Worm (Caenorhabditis elegans): ENCODE data around the gene gpcp-1.
A peak's percentile ranks its signal among the peaks of the same experiment; 100 is the strongest.

Gene gpcp-1

DNA sequence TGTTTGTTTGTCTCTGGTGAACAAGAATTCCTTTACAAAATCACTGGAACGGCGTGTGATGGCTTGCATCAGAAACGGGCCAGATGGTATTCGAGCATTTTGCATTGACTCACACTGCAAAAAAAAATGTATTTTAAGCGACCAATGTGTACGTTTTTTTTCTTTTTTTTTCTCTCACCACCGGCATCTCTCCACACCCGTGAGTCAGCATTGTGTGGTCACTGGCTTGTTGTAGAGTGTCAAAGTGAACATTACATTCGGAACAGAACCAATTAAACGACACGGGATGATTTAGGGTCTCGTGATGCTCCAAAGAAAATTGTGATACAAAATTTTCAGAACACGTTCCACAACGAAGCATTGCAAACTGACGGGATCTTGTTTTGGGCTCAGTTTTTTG is 8.9 kb downstream of the gpcp-1 start (continued):
- TF ChIP-seq nhr-41 (GFP tag; IDR thresholded peaks at IDR 0.05), result no peak
- no peak for TF ChIP-seq zag-1 (tag; optimal IDR thresholded peaks at IDR 0.05)
- no peak for TF ChIP-seq skn-1 (tag; optimal IDR thresholded peaks at IDR 0.05)
- TF ChIP-seq hlh-30 (tag; optimal IDR thresholded peaks at IDR 0.05; ENCODE audit: insufficient read depth), result peak; percentile 72
- TF ChIP-seq T20F7.1 (GFP tag; optimal IDR thresholded peaks at IDR 0.05), result no peak
- no peak for TF ChIP-seq dmd-9 (GFP tag; IDR thresholded peaks at IDR 0.05)
- TF ChIP-seq madf-9 (GFP tag; conservative IDR thresholded peaks at IDR 0.05), result no peak
- no peak for TF ChIP-seq nhr-76 (tag; optimal IDR thresholded peaks at IDR 0.05)
- TF ChIP-seq F37D6.2 (tag; optimal IDR thresholded peaks at IDR 0.05), result no peak
- TF ChIP-seq attf-4 (tag; optimal IDR thresholded peaks at IDR 0.05), result no peak
- no peak for TF ChIP-seq arid-1 (GFP tag; conservative IDR thresholded peaks at IDR 0.05)
- TF ChIP-seq snpc-4 (tag; optimal IDR thresholded peaks at IDR 0.05), result no peak
- no peak for TF ChIP-seq zfp-3 (GFP tag; conservative IDR thresholded peaks at IDR 0.05)
- TF ChIP-seq ZK546.5 (tag; optimal IDR thresholded peaks at IDR 0.05), result no peak
- no peak for TF ChIP-seq dpl-1 (GFP tag; optimal IDR thresholded peaks at IDR 0.05)
- no peak for TF ChIP-seq php-3 (GFP tag; IDR thresholded peaks at IDR 0.05)
- no peak for TF ChIP-seq ces-1 (GFP tag; optimal IDR thresholded peaks at IDR 0.05)
- no peak for TF ChIP-seq Y75B8A.6 (GFP tag; IDR thresholded peaks at IDR 0.05)
- TF ChIP-seq unc-39 (tag; optimal IDR thresholded peaks at IDR 0.05), result no peak
- TF ChIP-seq mxl-2 (GFP tag; conservative IDR thresholded peaks at IDR 0.05), result no peak
- TF ChIP-seq Y5F2A.4 (GFP tag; optimal IDR thresholded peaks at IDR 0.05), result no peak
- no peak for TF ChIP-seq dmd-6 (GFP tag; IDR thresholded peaks at IDR 0.05)
- no peak for TF ChIP-seq egl-43 (GFP tag; IDR thresholded peaks at IDR 0.05)
- TF ChIP-seq D1046.2 (GFP tag; IDR thresholded peaks at IDR 0.05), result no peak
- no peak for TF ChIP-seq egl-27 (tag; optimal IDR thresholded peaks at IDR 0.05)
- no peak for TF ChIP-seq unc-130 (GFP tag; optimal IDR thresholded peaks at IDR 0.05)
- no peak for TF ChIP-seq dmd-8 (GFP tag; IDR thresholded peaks at IDR 0.05)
- no peak for TF ChIP-seq nhr-25 (tag; optimal IDR thresholded peaks at IDR 0.05; ENCODE audit: borderline replicate concordance, insufficient read depth)
- TF ChIP-seq nhr-48 (tag; optimal IDR thresholded peaks at IDR 0.05), result no peak
- no peak for TF ChIP-seq hmg-1.1 (GFP tag; IDR thresholded peaks at IDR 0.05)
- TF ChIP-seq mdl-1 (tag; optimal IDR thresholded peaks at IDR 0.05), result no peak
- TF ChIP-seq lin-39 (tag; optimal IDR thresholded peaks at IDR 0.05), result no peak
- TF ChIP-seq ceh-20 (GFP tag; IDR thresholded peaks at IDR 0.05), result no peak
- no peak for TF ChIP-seq sdz-12 (GFP tag; optimal IDR thresholded peaks at IDR 0.05)
- no peak for TF ChIP-seq lin-15B (tag; optimal IDR thresholded peaks at IDR 0.05)
- TF ChIP-seq daf-16 (GFP tag; optimal IDR thresholded peaks at IDR 0.05), result no peak
- TF ChIP-seq daf-16 (tag; optimal IDR thresholded peaks at IDR 0.05), result no peak
- peak; percentile 63 for TF ChIP-seq mes-2 (tag; optimal IDR thresholded peaks at IDR 0.05; ENCODE audit: poor library complexity, severe bottlenecking)
- TF ChIP-seq duxl-1 (tag; optimal IDR thresholded peaks at IDR 0.05; ENCODE audit: poor library complexity), result no peak
- no peak for TF ChIP-seq lin-29 (GFP tag; IDR thresholded peaks at IDR 0.05)
- TF ChIP-seq hlh-11 (tag; optimal IDR thresholded peaks at IDR 0.05), result peak; percentile 37
- no peak for TF ChIP-seq F49E8.2 (tag; optimal IDR thresholded peaks at IDR 0.05; ENCODE audit: borderline replicate concordance)
- TF ChIP-seq dve-1 (tag; optimal IDR thresholded peaks at IDR 0.05; ENCODE audit: insufficient read depth), result peak; percentile 28
- TF ChIP-seq gei-8 (GFP tag; optimal IDR thresholded peaks at IDR 0.05), result no peak
- TF ChIP-seq lim-7 (GFP tag; IDR thresholded peaks at IDR 0.05), result no peak
- peak; percentile 7 for TF ChIP-seq nhr-28 (tag; optimal IDR thresholded peaks at IDR 0.05)

Data from whole organism, L4 larva.